Worm (Caenorhabditis elegans): ENCODE measurements around the gene R06B9.5.

- TF ChIP-seq W03F9.2 (tag; optimal IDR thresholded peaks at IDR 0.05) (no peak), him-1 (tag; optimal IDR thresholded peaks at IDR 0.05) (no peak), dao-5 (tag; optimal IDR thresholded peaks at IDR 0.05) (no peak)
Measured at ce11 chrII:13741449-13741848, 5.3 kb downstream of the R06B9.5 start, which contains the start of gene mig-14.

All from whole organism, L4/young adult.